Worm (Caenorhabditis elegans): ENCODE results near the gene F29G6.1.

Gene F29G6.1

ce11 chrX:11546445-11547275 is 44.6 kb downstream of the F29G6.1 start, which contains the start of gene selt-1.1:
Gene selt-1.1 (minus strand): TSS chrX:11546495.
- TF ChIP-seq unc-62 (GFP tag; optimal IDR thresholded peaks at IDR 0.05) = no peak

ce11 chrX:11547442-11548023 is 45.5 kb downstream of the F29G6.1 start:
- no peak for TF ChIP-seq unc-62 (GFP tag; optimal IDR thresholded peaks at IDR 0.05)

ce11 chrX:11548308-11548707 is 46.2 kb downstream of the F29G6.1 start, which contains the start of gene mig-2:
Gene mig-2 (plus strand): TSS chrX:11548608.
- TF ChIP-seq unc-62 (GFP tag; optimal IDR thresholded peaks at IDR 0.05) = no peak

- no peak for TF ChIP-seq unc-62 (GFP tag; optimal IDR thresholded peaks at IDR 0.05)
Observed at ce11 chrX:11551808-11552207, 49.7 kb downstream of the F29G6.1 start.

- no peak for TF ChIP-seq unc-62 (GFP tag; optimal IDR thresholded peaks at IDR 0.05)
Observed at ce11 chrX:11552879-11553278, 50.8 kb downstream of the F29G6.1 start.

ce11 chrX:11554522-11554921 is 52.5 kb downstream of the F29G6.1 start:
- TF ChIP-seq unc-62 (GFP tag; optimal IDR thresholded peaks at IDR 0.05) = no peak

- no peak for TF ChIP-seq unc-62 (GFP tag; optimal IDR thresholded peaks at IDR 0.05)
Observed at ce11 chrX:11555046-11555445, 53.0 kb downstream of the F29G6.1 start.

ce11 chrX:11555527-11556137 is 53.6 kb downstream of the F29G6.1 start:
- TF ChIP-seq unc-62 (GFP tag; optimal IDR thresholded peaks at IDR 0.05) = no peak

- no peak for TF ChIP-seq unc-62 (GFP tag; optimal IDR thresholded peaks at IDR 0.05)
Observed at ce11 chrX:11556194-11556739, 54.2 kb downstream of the F29G6.1 start, which contains the start of gene C35C5.10. Gene C35C5.10 (plus strand): TSS chrX:11556244.

- no peak for TF ChIP-seq unc-62 (GFP tag; optimal IDR thresholded peaks at IDR 0.05)
Observed at ce11 chrX:11558156-11558555, 56.1 kb downstream of the F29G6.1 start.

Data from whole organism, dauer.